Fruit fly (Drosophila melanogaster) ovary, adult (tissue): ENCODE data around the gene Rpn12R.

Experiments used
- CG17801 ChIP-seq: fragments of 200-800 bp; optimal IDR thresholded peaks from 2 replicates; lab custom pipeline; 2019; ENCODE audit warnings: missing biosample characterization, mild to moderate bottlenecking, missing genetic modification characterization, moderate library complexity; ENCODE audit not compliant: partially characterized antibody

Rpn12R gene

DNA sequence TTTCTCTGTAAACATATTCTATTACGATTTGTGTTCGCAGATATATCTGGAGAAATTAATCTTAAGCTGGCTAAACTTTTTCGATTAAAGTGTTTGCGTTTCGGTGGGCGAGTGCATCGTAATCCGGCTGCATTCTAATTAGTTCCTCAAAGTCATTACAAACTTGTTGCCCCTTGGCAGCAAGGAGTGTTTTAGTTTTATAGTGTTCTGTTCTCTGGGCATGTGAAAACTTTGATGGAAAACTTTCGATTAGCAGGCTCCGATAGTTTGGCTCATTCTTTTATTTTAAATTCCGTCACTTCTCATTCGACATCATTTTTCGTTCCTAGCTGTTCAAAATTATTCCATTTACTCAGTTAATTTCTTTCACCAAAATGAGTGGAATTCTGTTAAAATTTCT is 19.2 kb downstream of the Rpn12R start, which contains the start of gene CG32148:
Gene CG32148 (plus strand): TSS at position 301 of the 400 bp plus-strand sequence.
- no peak for TF ChIP-seq CG17801 (GFP tag; lab: Kevin White, UChicago)

DNA sequence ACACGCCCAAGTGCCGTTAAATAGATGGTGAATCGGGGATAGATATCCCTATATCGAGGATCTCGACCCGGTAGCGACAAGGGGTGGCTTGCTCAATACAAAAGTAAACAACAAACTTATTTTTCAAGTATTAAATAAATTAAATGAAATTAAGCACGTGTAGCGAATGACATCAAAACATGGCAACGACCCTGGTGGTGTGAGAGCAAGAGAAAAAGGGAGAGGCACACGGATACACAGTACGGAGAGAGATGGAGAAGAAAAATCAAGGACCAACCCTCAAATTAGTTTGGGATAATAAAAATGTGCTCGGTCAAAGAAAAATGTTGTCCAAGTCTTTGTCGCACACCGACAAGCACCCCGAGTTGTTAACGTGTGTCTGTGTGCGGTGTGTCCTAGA is 21.4 kb downstream of the Rpn12R start:
- TF ChIP-seq CG17801 (GFP tag; lab: Kevin White, UChicago) = no peak

DNA sequence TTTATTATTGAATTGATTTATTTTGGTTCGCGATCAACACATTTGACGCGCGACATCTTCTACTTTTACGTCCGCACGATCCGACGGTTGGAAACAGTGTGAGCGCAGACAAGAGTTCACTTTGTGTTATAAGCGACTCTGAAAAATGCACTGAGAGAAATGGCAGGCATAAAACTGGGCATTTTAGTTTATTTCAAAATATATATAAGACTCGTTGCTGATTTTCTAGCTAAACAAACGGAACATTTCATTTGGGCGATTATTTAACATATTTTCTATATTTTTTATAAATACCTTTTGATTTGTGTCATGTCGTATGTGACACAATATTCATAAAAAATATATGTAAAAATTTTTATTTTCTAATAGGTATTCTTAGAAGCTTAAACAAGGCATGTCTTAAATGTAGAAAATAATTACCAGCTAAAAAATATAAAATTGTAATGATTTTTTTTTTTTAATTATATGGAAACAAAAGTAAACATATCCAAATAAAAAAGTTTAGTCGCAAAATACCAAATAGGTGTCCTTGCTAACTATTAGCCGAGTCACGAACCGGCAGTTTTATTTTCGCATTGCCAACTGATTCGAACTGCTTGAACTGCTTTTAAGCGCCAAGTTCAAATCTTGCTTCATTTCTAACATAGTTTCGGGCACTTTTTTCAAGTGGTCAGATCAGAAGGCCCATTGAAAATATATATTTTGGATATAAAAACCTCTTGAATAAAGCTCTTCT is 28.2 kb downstream of the Rpn12R start, which contains the start of gene Reck:
Gene Reck (minus strand): TSS at position 106 of the 736 bp plus-strand sequence.
- no peak for TF ChIP-seq CG17801 (GFP tag; lab: Kevin White, UChicago)

DNA sequence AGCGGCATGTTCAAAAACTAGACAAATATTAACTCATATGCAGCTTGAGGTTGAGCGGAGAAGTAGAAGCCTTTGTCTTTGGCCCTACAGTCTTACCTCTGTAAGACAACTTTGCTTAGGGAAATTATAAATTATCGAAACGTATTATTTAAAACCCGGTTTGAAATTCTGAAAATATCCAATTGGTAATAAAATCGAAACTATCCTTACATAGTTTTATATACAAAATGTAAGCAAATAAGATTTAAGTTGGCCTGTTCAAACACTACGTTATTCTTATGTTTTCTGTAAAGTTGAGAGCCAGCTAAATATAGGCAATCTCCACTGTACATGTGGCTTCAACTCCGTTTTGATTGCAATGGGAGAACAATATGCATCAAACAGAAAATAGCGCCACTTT is 29.1 kb downstream of the Rpn12R start:
- TF ChIP-seq CG17801 (GFP tag; lab: Kevin White, UChicago) = no peak

DNA sequence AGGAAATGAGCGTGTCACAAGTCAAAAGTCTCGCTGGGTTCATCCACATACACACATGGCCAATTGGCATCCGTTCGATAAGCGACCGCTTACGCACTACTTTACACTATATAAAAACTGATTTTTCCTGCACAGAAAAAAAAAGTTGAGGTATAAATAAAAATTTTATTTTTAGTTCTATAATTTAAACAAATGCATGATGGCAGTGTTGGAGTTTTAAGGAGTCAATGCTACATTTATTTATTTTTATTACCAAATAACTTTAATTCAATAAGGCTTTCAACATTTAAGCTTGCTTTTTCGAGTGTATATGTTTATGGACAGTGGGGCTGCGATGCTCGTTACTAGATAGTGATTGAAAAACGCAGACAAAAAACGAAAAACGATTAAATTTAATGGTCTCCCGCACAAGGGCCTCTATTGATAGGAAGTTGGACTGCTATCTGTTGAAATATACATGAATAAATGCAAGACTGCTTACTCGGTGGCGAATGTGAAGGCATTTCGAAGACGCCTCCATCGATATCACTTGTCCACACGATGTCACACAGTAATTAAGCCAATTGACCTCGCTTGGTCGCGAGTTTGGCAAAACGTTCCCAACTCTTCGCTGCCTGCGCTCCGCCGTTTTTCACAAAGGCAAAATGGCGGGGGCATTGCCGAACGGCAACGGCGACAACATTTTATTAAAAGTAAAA is 30.6 kb downstream of the Rpn12R start:
- no peak for TF ChIP-seq CG17801 (GFP tag; lab: Kevin White, UChicago)

DNA sequence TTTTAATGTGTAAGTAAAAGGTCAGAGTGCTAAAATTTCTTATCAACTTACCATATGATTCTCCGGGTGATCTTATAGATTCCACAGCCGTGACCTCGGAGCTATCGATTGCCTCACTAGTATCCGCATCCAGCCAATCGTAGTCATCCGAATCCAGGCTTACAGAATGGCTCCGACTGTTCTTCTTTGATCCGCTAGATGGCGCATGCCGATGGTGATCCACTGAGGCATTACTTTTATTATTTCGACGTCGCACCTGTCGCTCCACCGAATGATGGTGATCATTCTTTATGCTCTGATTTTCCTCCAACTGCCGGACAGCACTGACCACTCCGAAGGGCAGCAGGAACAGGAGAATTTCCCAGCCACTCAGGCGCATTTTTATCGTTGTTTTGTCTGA is 31.2 kb downstream of the Rpn12R start:
- TF ChIP-seq CG17801 (GFP tag; lab: Kevin White, UChicago) = no peak

DNA sequence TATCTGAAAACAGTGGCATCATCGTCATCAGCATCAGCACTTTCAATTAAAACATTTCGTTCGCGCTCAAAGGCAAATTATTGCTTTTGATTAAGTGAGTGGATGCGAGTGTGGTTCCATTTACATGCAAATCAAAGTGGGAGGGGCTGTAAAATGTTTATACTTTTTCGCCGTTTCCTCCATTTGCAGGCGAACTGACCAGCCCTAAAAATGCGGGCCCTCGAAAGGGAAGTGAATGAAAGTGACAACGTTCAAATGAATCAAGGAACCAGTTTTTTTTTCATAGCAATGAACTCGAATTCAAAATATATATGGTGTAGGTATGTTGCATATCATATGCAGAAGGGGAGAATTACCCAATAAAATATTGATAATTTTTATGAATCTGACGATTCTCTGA is 31.8 kb downstream of the Rpn12R start:
- TF ChIP-seq CG17801 (GFP tag; lab: Kevin White, UChicago) = no peak

DNA sequence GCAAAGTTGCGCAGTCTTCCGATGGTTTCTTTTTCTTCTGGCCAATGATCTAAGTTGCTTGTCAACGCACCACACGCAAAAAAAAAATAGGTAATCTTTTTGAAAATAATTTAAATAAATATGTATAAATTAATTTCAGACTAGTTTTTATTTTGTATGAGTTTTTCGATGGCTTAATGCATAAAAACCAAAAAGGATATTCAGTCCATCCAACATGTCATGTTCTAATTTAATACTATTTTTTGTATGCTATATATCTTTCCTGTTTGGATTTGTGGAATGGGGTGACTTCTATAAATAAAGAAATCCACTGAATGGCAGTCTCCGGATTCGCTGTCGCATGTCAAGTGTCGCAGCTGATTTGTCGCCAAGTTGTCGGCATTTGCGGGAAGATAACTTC is 32.7 kb downstream of the Rpn12R start:
- no peak for TF ChIP-seq CG17801 (GFP tag; lab: Kevin White, UChicago)

DNA sequence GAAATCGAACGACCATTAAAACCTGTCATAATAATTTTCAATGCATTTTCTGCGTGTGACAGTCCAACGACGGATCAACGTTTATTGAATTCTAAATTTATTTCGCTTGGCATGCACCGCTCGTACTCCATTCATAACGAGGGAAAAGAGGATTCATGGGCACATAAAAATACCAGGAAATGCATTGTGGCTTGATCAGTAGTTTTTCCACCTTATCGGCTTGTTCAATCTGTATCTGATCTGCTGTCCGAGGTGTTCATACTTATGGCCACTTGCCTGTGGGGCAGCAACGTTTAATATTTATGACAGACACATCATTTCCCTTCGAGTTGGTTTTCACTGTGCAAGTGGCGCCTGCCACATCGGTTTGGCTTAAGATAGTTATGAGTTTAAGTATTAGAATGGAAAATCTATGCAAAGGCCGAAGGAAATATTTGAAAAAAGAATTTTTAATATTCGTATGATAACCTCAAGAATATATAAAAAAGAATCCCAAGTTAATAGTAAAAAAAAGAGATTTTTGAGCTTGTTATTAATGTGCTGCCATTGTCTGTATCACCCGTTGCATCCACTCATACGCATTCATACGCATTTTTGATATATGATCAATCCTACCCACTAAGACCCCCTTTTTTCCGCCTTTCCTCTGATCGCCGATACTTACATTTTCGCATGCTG is 35.0 kb downstream of the Rpn12R start:
- no peak for TF ChIP-seq CG17801 (GFP tag; lab: Kevin White, UChicago)

DNA sequence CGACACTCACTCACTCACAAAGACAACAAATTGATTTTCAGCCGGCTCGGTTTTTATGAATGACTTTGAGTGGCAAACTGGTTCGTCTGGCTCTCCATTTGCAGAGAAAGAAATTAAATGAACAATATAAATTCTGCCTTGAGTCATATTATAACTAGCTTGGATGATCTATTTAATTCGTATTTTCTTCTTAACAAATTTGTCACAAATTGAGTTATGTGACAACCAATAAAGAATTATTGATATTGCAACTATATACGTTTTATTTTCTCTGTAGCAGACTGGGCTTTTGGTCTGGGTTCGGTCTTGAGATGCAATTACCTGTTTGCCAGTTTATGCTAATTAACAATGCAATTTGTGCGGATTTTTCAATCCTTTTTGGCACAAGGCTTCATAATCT is 35.5 kb downstream of the Rpn12R start:
- no peak for TF ChIP-seq CG17801 (GFP tag; lab: Kevin White, UChicago)

DNA sequence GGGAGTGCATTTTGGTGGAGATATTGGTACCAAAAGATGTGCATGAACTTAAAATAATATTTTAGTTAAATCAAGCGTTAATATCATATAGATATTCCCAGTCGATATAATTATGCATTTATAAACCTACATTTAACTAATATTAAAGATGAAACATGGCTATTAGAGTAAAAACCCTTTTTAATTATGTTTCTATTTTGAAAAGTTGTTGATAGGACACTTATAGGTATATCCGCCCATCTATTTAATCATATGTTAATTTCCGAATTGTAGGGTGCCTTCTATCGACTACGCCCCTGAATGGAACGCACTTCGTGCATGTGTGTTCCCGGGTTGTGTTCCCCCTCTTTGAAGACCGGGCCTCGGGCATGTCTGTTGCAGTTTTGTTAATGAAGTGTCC is 36.6 kb downstream of the Rpn12R start:
- no peak for TF ChIP-seq CG17801 (GFP tag; lab: Kevin White, UChicago)

DNA sequence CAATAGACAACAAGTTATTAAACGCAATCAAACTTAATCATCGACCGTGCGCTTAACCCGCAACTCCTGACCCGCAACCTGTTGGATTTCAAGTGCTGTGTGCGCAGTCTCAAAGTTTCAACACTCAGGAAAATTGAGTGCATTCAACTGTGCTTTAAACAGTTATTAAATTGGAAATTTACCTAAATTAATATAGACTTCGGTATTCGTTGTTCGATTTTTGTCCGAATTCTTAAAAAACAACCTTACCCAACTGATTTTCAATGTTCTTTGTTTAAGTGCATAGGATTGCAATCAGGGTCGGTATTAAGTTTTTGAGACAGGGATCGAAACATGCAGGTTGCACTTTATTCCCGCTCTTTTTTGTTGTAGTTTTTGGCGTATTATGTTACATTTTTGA is 37.3 kb downstream of the Rpn12R start:
- no peak for TF ChIP-seq CG17801 (GFP tag; lab: Kevin White, UChicago)

DNA sequence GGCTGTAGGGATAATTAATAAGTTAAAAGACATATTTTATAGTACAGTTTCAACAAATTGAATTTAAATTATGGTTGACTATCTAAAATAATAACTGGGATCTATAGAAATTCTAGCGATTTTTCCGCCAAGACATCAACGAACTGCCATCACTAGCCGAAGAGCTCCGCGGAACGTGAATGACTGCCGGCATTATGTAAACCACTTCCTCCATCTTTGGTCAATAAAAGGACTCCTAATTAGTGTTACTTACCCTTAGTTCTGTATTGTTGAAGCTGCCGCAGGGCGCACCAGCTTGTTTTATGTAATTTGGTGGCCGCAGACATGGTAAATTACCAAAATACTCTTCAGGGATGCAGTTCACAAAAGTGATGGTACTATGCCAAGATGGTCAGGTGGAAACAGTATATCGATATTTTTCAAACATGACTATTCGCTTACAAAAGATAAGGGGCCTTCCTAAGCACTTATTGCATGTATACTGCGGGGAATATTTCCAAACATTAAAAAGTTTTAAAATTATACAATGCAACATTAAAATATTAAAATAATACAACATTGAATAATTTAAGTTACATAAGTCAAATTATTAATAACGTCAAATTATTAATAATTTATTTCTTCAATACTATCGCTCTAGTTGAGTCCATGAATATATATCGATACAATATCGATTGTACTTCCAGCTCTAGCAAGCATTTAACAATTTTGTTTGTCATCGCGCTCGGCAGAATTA is 42.9 kb downstream of the Rpn12R start, which contains the start of the genes mRpL39 and Prosbeta2:
Gene mRpL39 (minus strand): TSS at position 383 of the 736 bp plus-strand sequence.
Gene Prosbeta2 (plus strand): TSS at position 668 of the 736 bp plus-strand sequence.
- TF ChIP-seq CG17801 (GFP tag; lab: Kevin White, UChicago) = peak; percentile 80

DNA sequence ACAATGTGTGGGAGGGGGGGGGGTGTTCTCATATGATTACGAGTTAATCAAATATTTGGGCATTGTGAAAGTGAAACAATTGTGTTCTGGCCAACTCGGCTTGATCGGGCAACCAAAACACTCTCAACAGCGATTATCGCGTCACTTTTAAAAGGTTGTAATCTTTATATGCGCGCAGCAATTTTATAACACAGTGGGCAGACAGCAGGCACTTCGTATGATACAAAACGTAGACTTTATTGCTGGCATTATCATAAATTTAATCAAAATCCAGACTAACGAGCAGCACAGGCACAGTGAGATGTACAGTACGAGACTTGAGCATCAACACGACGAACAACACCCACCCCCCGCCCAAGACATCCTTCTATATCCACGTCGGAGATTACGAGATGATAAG is 49.6 kb downstream of the Rpn12R start:
- TF ChIP-seq CG17801 (GFP tag; lab: Kevin White, UChicago) = peak; percentile 14
